Fruit fly (Drosophila melanogaster): ENCODE results near the gene Tm2.

DNA sequence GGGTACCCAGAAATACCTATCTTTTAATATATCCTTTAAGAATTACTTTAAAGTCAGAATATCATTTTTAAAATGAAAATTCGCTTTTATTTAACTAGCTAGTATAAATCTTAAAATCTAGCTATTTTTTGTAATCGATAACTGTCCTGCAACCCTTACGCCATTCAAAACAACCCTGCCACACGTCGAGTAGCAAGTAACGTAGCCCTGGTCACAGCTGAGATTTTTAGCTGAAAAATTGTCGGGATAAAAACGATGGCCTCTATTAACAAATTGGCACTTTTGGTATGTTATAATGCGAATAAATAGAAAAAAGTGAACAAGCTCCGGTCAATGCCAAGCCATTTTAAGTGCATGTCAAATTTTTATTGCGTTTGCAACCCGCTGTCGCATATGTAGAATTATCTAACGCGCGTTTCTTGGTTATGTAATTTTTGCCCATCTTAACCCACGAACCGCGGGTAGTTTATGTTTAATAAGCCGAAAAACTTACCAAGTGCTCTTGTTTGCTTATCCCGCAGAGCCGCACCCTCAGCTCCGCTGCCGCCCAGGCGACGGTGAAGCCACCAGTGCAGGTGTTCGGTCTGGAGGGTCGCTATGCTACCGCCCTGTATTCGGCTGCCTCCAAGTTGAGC, 44.5 kb upstream of the Tm2 start, which contains the start of gene ATPsynO:
- no peak for TF ChIP-seq CG8478 (optimal IDR thresholded peaks at IDR 0.05)
- peak in 1 of 2 experiments; percentile 45 for TF ChIP-seq CTCF (optimal IDR thresholded peaks at IDR 0.05)
